Fruit fly (Drosophila melanogaster): Measurements from ENCODE around the gene Ran-like.

The Ran-like gene

dm6 chr3L:15519920-15520319 is 34.7 kb upstream of the Ran-like start:
- TF ChIP-seq noc (tag; optimal IDR thresholded peaks at IDR 0.05): no peak

dm6 chr3L:15519492-15519891 is 34.3 kb upstream of the Ran-like start, which contains the start of gene mex1:
mex1 (minus strand) TSS chr3L:15519592.
- no peak for TF ChIP-seq noc (tag; optimal IDR thresholded peaks at IDR 0.05)

dm6 chr3L:15518344-15518743 is 33.1 kb upstream of the Ran-like start:
- no peak for TF ChIP-seq noc (tag; optimal IDR thresholded peaks at IDR 0.05)

dm6 chr3L:15517508-15517907 is 32.3 kb upstream of the Ran-like start:
- TF ChIP-seq noc (tag; optimal IDR thresholded peaks at IDR 0.05): no peak

- TF ChIP-seq noc (tag; optimal IDR thresholded peaks at IDR 0.05): no peak
These were observed 31.8 kb upstream of the Ran-like start, which contains the start of gene CG13454 for dm6 chr3L:15516956-15517355. CG13454 (minus strand) TSS chr3L:15517056.

dm6 chr3L:15516440-15516839 is 31.2 kb upstream of the Ran-like start:
- no peak for TF ChIP-seq noc (tag; optimal IDR thresholded peaks at IDR 0.05)

- peak; percentile 3 for TF ChIP-seq noc (tag; optimal IDR thresholded peaks at IDR 0.05)
These were observed 29.8 kb upstream of the Ran-like start for dm6 chr3L:15514814-15515495.

- TF ChIP-seq noc (tag; optimal IDR thresholded peaks at IDR 0.05): peak; percentile 61
These were observed 29.2 kb upstream of the Ran-like start for dm6 chr3L:15514405-15514804.

dm6 chr3L:15513726-15514125 is 28.5 kb upstream of the Ran-like start:
- TF ChIP-seq noc (tag; optimal IDR thresholded peaks at IDR 0.05): peak; percentile 42

dm6 chr3L:15513264-15513663 is 28.1 kb upstream of the Ran-like start:
- TF ChIP-seq noc (tag; optimal IDR thresholded peaks at IDR 0.05): no peak

dm6 chr3L:15511688-15512250 is 26.6 kb upstream of the Ran-like start:
- TF ChIP-seq noc (tag; optimal IDR thresholded peaks at IDR 0.05): no peak

dm6 chr3L:15510787-15511186 is 25.6 kb upstream of the Ran-like start, which contains the start of gene MsrA:
MsrA (plus strand) TSS chr3L:15511052.
- peak; percentile 16 for TF ChIP-seq noc (tag; optimal IDR thresholded peaks at IDR 0.05)

dm6 chr3L:15509398-15509797 is 24.2 kb upstream of the Ran-like start, which contains the start of the genes gdl and gdl-ORF39:
gdl (plus strand) TSS chr3L:15509445.
gdl-ORF39 (plus strand) TSS chr3L:15509445.
- no peak for TF ChIP-seq noc (tag; optimal IDR thresholded peaks at IDR 0.05)

- TF ChIP-seq noc (tag; optimal IDR thresholded peaks at IDR 0.05): no peak
These were observed 23.5 kb upstream of the Ran-like start, which contains the start of gene Z600 for dm6 chr3L:15508750-15509149. Z600 (plus strand) TSS chr3L:15509061.

dm6 chr3L:15508233-15508632 is 23.0 kb upstream of the Ran-like start, which contains the start of gene CG7841:
CG7841 (minus strand) TSS chr3L:15508252.
- peak; percentile 99 for TF ChIP-seq noc (tag; optimal IDR thresholded peaks at IDR 0.05)

dm6 chr3L:15507148-15507896 is 22.1 kb upstream of the Ran-like start:
- no peak for TF ChIP-seq noc (tag; optimal IDR thresholded peaks at IDR 0.05)
